Worm (Caenorhabditis elegans) whole organism, young adult: ENCODE data around the gene C25E10.4.

Experiments used
- ZK185.1 ChIP-seq: sonication (generic microtip); optimal IDR thresholded peaks from 2 replicates; lab custom pipeline; 2016; ENCODE audit warnings: mild to moderate bottlenecking, missing genetic modification characterization, missing compliant biosample characterization; ENCODE audit not compliant: poor library complexity, severe bottlenecking
- cebp-1 ChIP-seq, 2 experiments: fragments of 200-800 bp in 1 of 2; sonication (Bioruptor generic) in 1 of 2; sonication (generic microtip) in 1 of 2; IDR thresholded peaks in 1 of 2; optimal IDR thresholded peaks in 1 of 2; 2 replicates each; pipeline versions ENCODE4 v1.3.6 to Lab custom; 2017 to 2022; ENCODE audit warnings: missing compliant biosample characterization in 2 of 2, missing genetic modification characterization in 2 of 2, mild to moderate bottlenecking in 1 of 2, missing genetic modification reagents in 1 of 2, moderate library complexity in 1 of 2
- madf-8 ChIP-seq: fragments of 200-800 bp; sonication (Bioruptor generic); conservative IDR thresholded peaks from 2 replicates; pipeline ENCODE4 v1.3.6; 2022; ENCODE audit warnings: missing genetic modification reagents, missing genetic modification characterization, missing compliant biosample characterization
- pha-4 ChIP-seq: fragments of 150-350 bp; sonication (generic microtip); optimal IDR thresholded peaks from 2 replicates; lab custom pipeline; 2014; ENCODE audit warnings: missing biosample characterization, missing genetic modification reagents, missing genetic modification characterization
- unc-130 ChIP-seq: sonication (generic microtip); optimal IDR thresholded peaks from 2 replicates; lab custom pipeline; 2016; ENCODE audit warnings: missing genetic modification reagents, missing genetic modification characterization, missing compliant biosample characterization

DNA sequence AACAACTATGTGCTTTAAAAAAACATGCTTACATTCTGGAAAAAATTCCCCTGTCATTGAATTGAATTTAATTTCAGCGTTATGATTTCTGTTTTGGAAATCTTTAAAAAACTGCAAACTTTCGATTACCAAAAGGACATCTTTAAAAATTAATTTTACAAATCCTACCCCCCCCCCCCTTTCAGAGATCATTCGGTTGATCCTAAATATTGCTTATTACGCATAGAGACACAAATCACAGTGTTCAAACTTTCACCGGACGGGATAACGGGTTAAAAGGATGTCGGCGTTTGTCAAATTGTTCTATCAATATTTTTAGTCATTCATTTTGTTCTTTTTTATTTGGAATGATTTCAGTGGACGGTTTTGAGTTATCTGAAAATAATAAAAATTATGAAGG, at the start of gene C25E10.4:
- TF ChIP-seq ZK185.1 (tag; lab: Kevin White, UChicago) (no peak), unc-130 (GFP tag; lab: Kevin White, UChicago) (no peak), pha-4 (no peak), madf-8 (GFP tag; lab: Robert Waterston, UW) (no peak), cebp-1 (GFP tag; IDR thresholded peaks at IDR 0.05; lab: Robert Waterston, UW) (no peak), cebp-1 (tag; optimal IDR thresholded peaks at IDR 0.05; lab: Kevin White, UChicago) (no peak)
